Worm (Caenorhabditis elegans) whole organism, L1 larva: ENCODE results near the gene nhr-285.

ENCODE experiments used
- Y116A8C.19 ChIP-seq: sonication (generic microtip); optimal IDR thresholded peaks from 2 replicates; lab custom pipeline; 2016; ENCODE audit warnings: missing compliant biosample characterization, missing genetic modification characterization, borderline replicate concordance
- fos-1 ChIP-seq: fragments of 150-350 bp; optimal IDR thresholded peaks from 2 replicates; lab custom pipeline; 2014; ENCODE audit warnings: missing biosample characterization, missing genetic modification characterization
- jun-1 ChIP-seq: fragments of 150-350 bp; optimal IDR thresholded peaks from 2 replicates; lab custom pipeline; 2014; ENCODE audit warnings: missing biosample characterization, missing genetic modification reagents, missing genetic modification characterization
- mep-1 ChIP-seq: fragments of 150-350 bp; optimal IDR thresholded peaks from 2 replicates; lab custom pipeline; 2014; ENCODE audit warnings: missing biosample characterization, missing genetic modification characterization
- nhr-11 ChIP-seq: fragments of 150-350 bp; optimal IDR thresholded peaks from 2 replicates; lab custom pipeline; 2014; ENCODE audit warnings: missing biosample characterization, missing genetic modification characterization
- nhr-20 ChIP-seq: sonication (generic microtip); optimal IDR thresholded peaks from 2 replicates; lab custom pipeline; 2016; ENCODE audit warnings: mild to moderate bottlenecking, missing genetic modification characterization, missing compliant biosample characterization
- nhr-237 ChIP-seq: fragments of 150-350 bp; optimal IDR thresholded peaks from 2 replicates; lab custom pipeline; 2014; ENCODE audit warnings: missing biosample characterization, missing genetic modification characterization
- nhr-28 ChIP-seq: fragments of 150-350 bp; optimal IDR thresholded peaks from 2 replicates; lab custom pipeline; 2014; ENCODE audit warnings: missing biosample characterization, missing genetic modification characterization
- nhr-47 ChIP-seq: sonication (generic microtip); optimal IDR thresholded peaks from 2 replicates; lab custom pipeline; 2016; ENCODE audit warnings: mild to moderate bottlenecking, missing genetic modification characterization, moderate library complexity, missing compliant biosample characterization
- skn-1 ChIP-seq: fragments of 150-350 bp; optimal IDR thresholded peaks from 2 replicates; lab custom pipeline; 2014; ENCODE audit warnings: missing biosample characterization, missing genetic modification characterization
- snpc-4 ChIP-seq: fragments of 150-350 bp; optimal IDR thresholded peaks from 2 replicates; lab custom pipeline; 2014; ENCODE audit warnings: missing biosample characterization, missing genetic modification characterization
- unc-62 ChIP-seq: fragments of 150-350 bp; optimal IDR thresholded peaks from 2 replicates; lab custom pipeline; 2014; ENCODE audit warnings: missing biosample characterization, missing genetic modification reagents, missing genetic modification characterization
- zag-1 ChIP-seq: fragments of 150-350 bp; optimal IDR thresholded peaks from 2 replicates; lab custom pipeline; 2014; ENCODE audit warnings: missing biosample characterization, missing genetic modification characterization
- ztf-11 ChIP-seq, 2 experiments: sonication (generic microtip); optimal IDR thresholded peaks; 2 replicates each; lab custom pipeline; 2016 to 2017; ENCODE audit warnings: missing genetic modification characterization in 2 of 2, missing biosample characterization in 1 of 2, missing compliant biosample characterization in 1 of 2

DNA sequence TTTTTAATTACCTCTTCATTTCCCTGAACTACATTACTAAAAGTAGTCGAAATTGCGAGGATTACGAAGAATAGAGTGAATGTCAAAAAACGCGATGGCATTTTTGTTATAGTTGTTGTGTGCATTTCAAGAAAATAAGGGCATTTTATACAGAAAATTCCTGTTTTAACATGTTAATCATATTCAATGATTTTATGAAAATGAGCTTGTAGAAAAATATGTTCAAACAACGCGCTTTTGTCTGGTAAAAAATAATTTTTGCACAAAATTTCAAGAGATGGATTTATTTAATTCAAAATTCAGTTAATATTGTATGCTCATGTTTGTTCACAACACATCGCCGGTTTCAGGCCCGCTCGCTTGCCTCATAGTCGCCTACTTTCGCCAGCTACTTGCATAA is 19.1 kb upstream of the nhr-285 start, which contains the start of gene T26E4.10:
- TF ChIP-seq fos-1 (tag; lab: Kevin White, UChicago) (no peak), nhr-11 (tag; lab: Kevin White, UChicago) (no peak), skn-1 (tag; lab: Kevin White, UChicago) (no peak), jun-1 (tag; lab: Kevin White, UChicago) (no peak), nhr-237 (tag; lab: Kevin White, UChicago) (no peak), Y116A8C.19 (no peak), nhr-20 (tag; lab: Kevin White, UChicago) (no peak), unc-62 (GFP tag; lab: Kevin White, UChicago) (no peak), ztf-11 (tag; optimal IDR thresholded peaks at IDR 0.05; lab: Kevin White, UChicago) (no peak), nhr-47 (tag; lab: Kevin White, UChicago) (no peak), mep-1 (tag; lab: Kevin White, UChicago) (no peak), nhr-28 (tag; lab: Kevin White, UChicago) (no peak), zag-1 (tag; lab: Kevin White, UChicago) (no peak), snpc-4 (no peak)
